Fruit fly (Drosophila melanogaster) whole organism, adult: Measurements from ENCODE around the gene CG8191.

Experiments
- CG1620 ChIP-seq: fragments of 200-800 bp; sonication (Bioruptor generic); optimal IDR thresholded peaks from 2 replicates; lab custom pipeline; 2016; ENCODE audit warnings: missing biosample characterization, missing genetic modification characterization
- cic ChIP-seq: fragments of 200-800 bp; sonication (Bioruptor generic); optimal IDR thresholded peaks from 2 replicates; lab custom pipeline; 2017; ENCODE audit warnings: missing biosample characterization, mild to moderate bottlenecking, missing genetic modification characterization, moderate library complexity

DNA sequence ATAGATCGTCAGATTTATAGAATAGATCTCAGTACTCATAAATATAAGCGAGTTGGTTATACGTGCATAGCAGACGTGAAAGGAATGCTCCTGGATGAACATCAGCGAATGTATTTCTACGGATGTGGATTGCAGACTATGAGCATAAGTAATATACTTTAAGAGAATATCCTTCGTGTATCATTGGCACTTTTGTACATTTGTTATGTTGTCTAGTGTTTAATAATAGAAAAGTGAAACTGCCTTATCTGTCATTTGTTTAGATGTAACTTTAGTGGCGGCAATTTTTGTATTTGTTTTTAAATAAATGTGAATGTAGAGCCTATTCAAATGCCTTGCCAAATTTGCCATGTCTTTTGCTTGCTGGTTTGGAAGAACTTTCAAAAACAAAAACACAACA is 40.7 kb downstream of the CG8191 start, which contains the start of gene CG43672:
- TF ChIP-seq cic (GFP tag; lab: Kevin White, UChicago) (no peak), CG1620 (GFP tag; lab: Kevin White, UChicago) (no peak)
